Fruit fly (Drosophila melanogaster): ENCODE results near the gene CG11986.

Gene CG11986

dm6 chr3R:9031797-9032418 lies 16.7 kb downstream of the CG11986 start:
- TF ChIP-seq psq (optimal IDR thresholded peaks at IDR 0.05): no peak
- no peak for TF ChIP-seq h (optimal IDR thresholded peaks at IDR 0.05)
- no peak for TF ChIP-seq Myc (optimal IDR thresholded peaks at IDR 0.05)
- no peak for TF ChIP-seq insv (optimal IDR thresholded peaks at IDR 0.05)
- no peak for TF ChIP-seq Sin3A (optimal IDR thresholded peaks at IDR 0.05)
- TF ChIP-seq ttk (optimal IDR thresholded peaks at IDR 0.05): no peak

dm6 chr3R:9033619-9034401 lies 18.6 kb downstream of the CG11986 start:
- TF ChIP-seq insv (optimal IDR thresholded peaks at IDR 0.05) (no peak), Myc (optimal IDR thresholded peaks at IDR 0.05) (no peak), Sin3A (optimal IDR thresholded peaks at IDR 0.05) (no peak), h (optimal IDR thresholded peaks at IDR 0.05) (no peak), psq (optimal IDR thresholded peaks at IDR 0.05) (no peak), ttk (optimal IDR thresholded peaks at IDR 0.05) (no peak)

- TF ChIP-seq psq (optimal IDR thresholded peaks at IDR 0.05) (no peak), ttk (optimal IDR thresholded peaks at IDR 0.05) (no peak), Myc (optimal IDR thresholded peaks at IDR 0.05) (no peak), insv (optimal IDR thresholded peaks at IDR 0.05) (no peak), h (optimal IDR thresholded peaks at IDR 0.05) (no peak), Sin3A (optimal IDR thresholded peaks at IDR 0.05) (no peak)
Observed at dm6 chr3R:9035252-9035651, 20.0 kb downstream of the CG11986 start.

dm6 chr3R:9037946-9038345 lies 22.7 kb downstream of the CG11986 start:
- TF ChIP-seq insv (optimal IDR thresholded peaks at IDR 0.05): no peak
- no peak for TF ChIP-seq ttk (optimal IDR thresholded peaks at IDR 0.05)
- TF ChIP-seq Myc (optimal IDR thresholded peaks at IDR 0.05): no peak
- TF ChIP-seq psq (optimal IDR thresholded peaks at IDR 0.05): no peak
- TF ChIP-seq h (optimal IDR thresholded peaks at IDR 0.05): no peak
- no peak for TF ChIP-seq Sin3A (optimal IDR thresholded peaks at IDR 0.05)

dm6 chr3R:9038652-9039051 lies 23.4 kb downstream of the CG11986 start, which contains the start of gene hyx:
Gene hyx (plus strand): TSS chr3R:9038760.
- no peak for TF ChIP-seq h (optimal IDR thresholded peaks at IDR 0.05)
- TF ChIP-seq psq (optimal IDR thresholded peaks at IDR 0.05): no peak
- no peak for TF ChIP-seq Sin3A (optimal IDR thresholded peaks at IDR 0.05)
- no peak for TF ChIP-seq ttk (optimal IDR thresholded peaks at IDR 0.05)
- TF ChIP-seq insv (optimal IDR thresholded peaks at IDR 0.05): no peak
- TF ChIP-seq Myc (optimal IDR thresholded peaks at IDR 0.05): no peak

- TF ChIP-seq h (optimal IDR thresholded peaks at IDR 0.05) (no peak), Sin3A (optimal IDR thresholded peaks at IDR 0.05) (no peak), Myc (optimal IDR thresholded peaks at IDR 0.05) (no peak), ttk (optimal IDR thresholded peaks at IDR 0.05) (no peak), psq (optimal IDR thresholded peaks at IDR 0.05) (no peak), insv (optimal IDR thresholded peaks at IDR 0.05) (no peak)
Observed at dm6 chr3R:9039448-9039847, 24.2 kb downstream of the CG11986 start, which contains the start of gene neur. Gene neur (minus strand): TSS chr3R:9039471.

- TF ChIP-seq ttk (optimal IDR thresholded peaks at IDR 0.05) (no peak), Myc (optimal IDR thresholded peaks at IDR 0.05) (no peak), insv (optimal IDR thresholded peaks at IDR 0.05) (no peak), psq (optimal IDR thresholded peaks at IDR 0.05) (no peak), Sin3A (optimal IDR thresholded peaks at IDR 0.05) (no peak), h (optimal IDR thresholded peaks at IDR 0.05) (no peak)
Observed at dm6 chr3R:9043610-9044009, 28.4 kb downstream of the CG11986 start.

- TF ChIP-seq h (optimal IDR thresholded peaks at IDR 0.05) (no peak), Sin3A (optimal IDR thresholded peaks at IDR 0.05) (no peak), insv (optimal IDR thresholded peaks at IDR 0.05) (no peak), Myc (optimal IDR thresholded peaks at IDR 0.05) (no peak)
Observed at dm6 chr3R:9045733-9046132, 30.5 kb downstream of the CG11986 start.

- TF ChIP-seq ttk (optimal IDR thresholded peaks at IDR 0.05): no peak
- TF ChIP-seq psq (optimal IDR thresholded peaks at IDR 0.05): no peak
- no peak for TF ChIP-seq Myc (optimal IDR thresholded peaks at IDR 0.05)
- TF ChIP-seq Sin3A (optimal IDR thresholded peaks at IDR 0.05): no peak
- TF ChIP-seq h (optimal IDR thresholded peaks at IDR 0.05): no peak
- TF ChIP-seq insv (optimal IDR thresholded peaks at IDR 0.05): no peak
Observed at dm6 chr3R:9046954-9047353, 31.7 kb downstream of the CG11986 start.

dm6 chr3R:9047561-9048465 lies 32.6 kb downstream of the CG11986 start, which contains the start of gene Rel:
Gene Rel (minus strand): TSS chr3R:9047977.
- TF ChIP-seq Sin3A (optimal IDR thresholded peaks at IDR 0.05) (no peak), psq (optimal IDR thresholded peaks at IDR 0.05) (no peak), ttk (optimal IDR thresholded peaks at IDR 0.05) (no peak), Myc (optimal IDR thresholded peaks at IDR 0.05) (no peak), h (optimal IDR thresholded peaks at IDR 0.05) (no peak), insv (optimal IDR thresholded peaks at IDR 0.05) (no peak)

dm6 chr3R:9048466-9049072 lies 33.3 kb downstream of the CG11986 start, which contains the start of gene Mst85C:
Gene Mst85C (plus strand): TSS chr3R:9048645.
- TF ChIP-seq Myc (optimal IDR thresholded peaks at IDR 0.05) (no peak), ttk (optimal IDR thresholded peaks at IDR 0.05) (no peak), insv (optimal IDR thresholded peaks at IDR 0.05) (no peak), psq (optimal IDR thresholded peaks at IDR 0.05) (no peak), Sin3A (optimal IDR thresholded peaks at IDR 0.05) (no peak), h (optimal IDR thresholded peaks at IDR 0.05) (no peak)
